Worm (Caenorhabditis elegans) whole organism, midembryonic: ENCODE data around the gene rfc-4.

Experiments
- flt-1 ChIP-seq: fragments of 200-800 bp; sonication (Bioruptor generic); IDR thresholded peaks from 2 replicates; pipeline ENCODE4 v1.3.6; 2022; ENCODE audit warnings: missing genetic modification characterization, missing compliant biosample characterization
- med-1 ChIP-seq: sonication (generic microtip); optimal IDR thresholded peaks from 2 replicates; lab custom pipeline; 2017; ENCODE audit warnings: missing genetic modification characterization, mild to moderate bottlenecking, missing compliant biosample characterization, antibody characterized with exemption, missing genetic modification reagents; ENCODE audit not compliant: insufficient read depth
- ref-1 ChIP-seq: fragments of 200-800 bp; sonication (Bioruptor generic); conservative IDR thresholded peaks from 2 replicates; pipeline ENCODE4 v1.3.6; 2022; ENCODE audit warnings: missing genetic modification reagents, missing genetic modification characterization, missing compliant biosample characterization
- ztf-29 ChIP-seq: fragments of 200-800 bp; sonication (Bioruptor generic); IDR thresholded peaks from 2 replicates; pipeline ENCODE4 v1.3.6; 2022; ENCODE audit warnings: missing genetic modification reagents, missing genetic modification characterization, missing compliant biosample characterization

- TF ChIP-seq flt-1 (GFP tag; lab: Robert Waterston, UW) (no peak), ztf-29 (no peak), ref-1 (GFP tag; lab: Robert Waterston, UW) (no peak), med-1 (no peak)
These were observed 48.4 kb downstream of the rfc-4 start, which contains the start of gene col-8 for ce11 chrIII:7020500-7020899.
